Worm (Caenorhabditis elegans) whole organism, L4 larva: Measurements from ENCODE around the gene C29E4.9.

Experiments
- T26A8.4 ChIP-seq: fragments of 200-800 bp; sonication (Bioruptor generic); IDR thresholded peaks from 2 replicates; pipeline ENCODE4 v1.3.6; 2022; ENCODE audit warnings: missing genetic modification characterization, missing compliant biosample characterization
- Y105C5A.15 ChIP-seq: fragments of 200-800 bp; sonication (Bioruptor generic); IDR thresholded peaks from 2 replicates; pipeline ENCODE4 v1.3.6; 2022; ENCODE audit warnings: missing genetic modification characterization, missing compliant biosample characterization
- Y5F2A.4 ChIP-seq: fragments of 200-800 bp; sonication (Bioruptor generic); optimal IDR thresholded peaks from 2 replicates; lab custom pipeline; 2018; ENCODE audit warnings: mild to moderate bottlenecking, missing genetic modification characterization, missing compliant biosample characterization
- ctbp-1 ChIP-seq: fragments of 200-800 bp; sonication (Bioruptor generic); IDR thresholded peaks from 2 replicates; pipeline ENCODE4 v1.3.6; 2022; ENCODE audit warnings: missing genetic modification reagents, missing genetic modification characterization, missing compliant biosample characterization
- daf-16 ChIP-seq, 3 experiments: sonication (generic microtip); optimal IDR thresholded peaks; 2 replicates each; lab custom pipeline; 2016 to 2017; ENCODE audit warnings: missing genetic modification characterization in 3 of 3, missing genetic modification reagents in 3 of 3, mild to moderate bottlenecking in 2 of 3, missing compliant biosample characterization in 2 of 3, missing biosample characterization in 1 of 3, moderate library complexity in 1 of 3
- daf-8 ChIP-seq: fragments of 200-800 bp; sonication (Bioruptor generic); IDR thresholded peaks from 2 replicates; pipeline ENCODE4 v1.3.6; 2022; ENCODE audit warnings: missing genetic modification characterization, missing compliant biosample characterization
- egl-27 ChIP-seq: sonication (generic microtip); optimal IDR thresholded peaks from 3 replicates; lab custom pipeline; 2017; ENCODE audit warnings: missing biosample characterization, missing genetic modification reagents, missing genetic modification characterization
- fkh-10 ChIP-seq: fragments of 150-350 bp; optimal IDR thresholded peaks from 2 replicates; lab custom pipeline; 2014; ENCODE audit warnings: missing biosample characterization, missing genetic modification reagents, missing genetic modification characterization
- gei-8 ChIP-seq: fragments of 200-800 bp; sonication (Bioruptor generic); optimal IDR thresholded peaks from 2 replicates; lab custom pipeline; 2018; ENCODE audit warnings: mild to moderate bottlenecking, missing genetic modification characterization, missing compliant biosample characterization
- hif-1 ChIP-seq, 2 experiments: sonication (generic microtip); optimal IDR thresholded peaks; 2 replicates each; lab custom pipeline; 2016 to 2017; ENCODE audit warnings: missing compliant biosample characterization in 2 of 2, missing genetic modification characterization in 2 of 2, missing genetic modification reagents in 2 of 2, missing genotype in 2 of 2, mild to moderate bottlenecking in 1 of 2
- lir-3 ChIP-seq: sonication (generic microtip); optimal IDR thresholded peaks from 2 replicates; lab custom pipeline; 2016; ENCODE audit warnings: mild to moderate bottlenecking, missing genetic modification characterization, missing compliant biosample characterization
- nhr-11 ChIP-seq: fragments of 150-350 bp; optimal IDR thresholded peaks from 2 replicates; lab custom pipeline; 2014; ENCODE audit warnings: missing biosample characterization, missing genetic modification characterization
- nhr-111 ChIP-seq: fragments of 200-800 bp; sonication (Bioruptor generic); optimal IDR thresholded peaks from 2 replicates; lab custom pipeline; 2018; ENCODE audit warnings: mild to moderate bottlenecking, missing genetic modification characterization, missing compliant biosample characterization
- nhr-25 ChIP-seq: sonication (generic microtip); optimal IDR thresholded peaks from 2 replicates; lab custom pipeline; 2017; ENCODE audit warnings: missing genetic modification characterization, mild to moderate bottlenecking, missing compliant biosample characterization, antibody characterized with exemption, moderate library complexity, borderline replicate concordance; ENCODE audit not compliant: insufficient read depth
- snpc-1.2 ChIP-seq: fragments of 200-800 bp; sonication (Bioruptor generic); IDR thresholded peaks from 2 replicates; pipeline ENCODE4 v1.3.6; 2022; ENCODE audit warnings: missing genetic modification reagents, missing genetic modification characterization, missing compliant biosample characterization
- spr-3 ChIP-seq: fragments of 200-800 bp; sonication (Bioruptor generic); optimal IDR thresholded peaks from 2 replicates; lab custom pipeline; 2018; ENCODE audit warnings: mild to moderate bottlenecking, missing genetic modification characterization, missing compliant biosample characterization
- tag-97 ChIP-seq: fragments of 200-800 bp; sonication (Bioruptor generic); IDR thresholded peaks from 2 replicates; pipeline ENCODE4 v1.3.6; 2022; ENCODE audit warnings: missing genetic modification characterization, missing compliant biosample characterization
- unc-130 ChIP-seq: sonication (generic microtip); optimal IDR thresholded peaks from 2 replicates; lab custom pipeline; 2016; ENCODE audit warnings: missing genetic modification reagents, missing genetic modification characterization, missing compliant biosample characterization
- zfp-2 ChIP-seq: sonication (generic microtip); optimal IDR thresholded peaks from 2 replicates; lab custom pipeline; 2016; ENCODE audit warnings: mild to moderate bottlenecking, missing genetic modification characterization, missing compliant biosample characterization
- ztf-7 ChIP-seq: fragments of 150-350 bp; optimal IDR thresholded peaks from 2 replicates; lab custom pipeline; 2014; ENCODE audit warnings: missing biosample characterization, missing genetic modification characterization

The C29E4.9 gene

DNA sequence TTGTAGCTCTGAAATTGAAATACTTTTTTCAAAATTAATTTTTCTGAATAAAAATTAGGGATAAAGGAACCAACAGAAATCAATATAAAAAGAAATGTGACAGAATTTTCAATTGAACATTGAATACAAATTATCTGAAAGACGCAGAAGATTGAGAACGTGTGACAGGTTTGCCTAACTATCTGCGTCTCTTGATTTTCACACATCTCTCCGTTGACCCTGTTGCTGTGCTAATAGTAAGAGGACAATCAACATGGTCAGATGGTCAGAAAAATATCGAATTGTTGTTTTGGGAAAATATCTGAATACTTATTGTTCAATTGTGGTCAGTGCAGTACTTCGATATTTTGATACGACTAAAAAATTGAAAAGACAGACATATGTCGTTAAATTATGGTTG, 45.2 kb downstream of the C29E4.9 start, which contains the start of gene ZK688.7 (continued):
- TF ChIP-seq Y5F2A.4 (GFP tag; lab: Kevin White, UChicago) (no peak), spr-3 (GFP tag; lab: Kevin White, UChicago) (no peak)

ce11 chrIII:7909263-7909662, 47.6 kb downstream of the C29E4.9 start, which contains the start of gene ZK688.1:
ZK688.1 (plus strand) TSS chrIII:7909563.
- TF ChIP-seq T26A8.4 (GFP tag; lab: Robert Waterston, UW) = no peak
- no peak for TF ChIP-seq ctbp-1 (GFP tag; lab: Robert Waterston, UW)
- TF ChIP-seq gei-8 = no peak
- no peak for TF ChIP-seq nhr-111
- TF ChIP-seq nhr-25 (tag; lab: Kevin White, UChicago) = no peak
- no peak for TF ChIP-seq Y105C5A.15 (GFP tag; lab: Robert Waterston, UW)
- TF ChIP-seq daf-16 (GFP tag; optimal IDR thresholded peaks at IDR 0.05; lab: Kevin White, UChicago) = no peak
- TF ChIP-seq daf-16 (tag; optimal IDR thresholded peaks at IDR 0.05; lab: Kevin White, UChicago) = no peak
- TF ChIP-seq egl-27 (tag; lab: Kevin White, UChicago) = no peak
- no peak for TF ChIP-seq daf-8 (GFP tag; lab: Robert Waterston, UW)
- TF ChIP-seq unc-130 (GFP tag; lab: Kevin White, UChicago) = no peak
- TF ChIP-seq nhr-11 = no peak
- TF ChIP-seq fkh-10 = no peak
- TF ChIP-seq ztf-7 (tag; lab: Kevin White, UChicago) = no peak

DNA sequence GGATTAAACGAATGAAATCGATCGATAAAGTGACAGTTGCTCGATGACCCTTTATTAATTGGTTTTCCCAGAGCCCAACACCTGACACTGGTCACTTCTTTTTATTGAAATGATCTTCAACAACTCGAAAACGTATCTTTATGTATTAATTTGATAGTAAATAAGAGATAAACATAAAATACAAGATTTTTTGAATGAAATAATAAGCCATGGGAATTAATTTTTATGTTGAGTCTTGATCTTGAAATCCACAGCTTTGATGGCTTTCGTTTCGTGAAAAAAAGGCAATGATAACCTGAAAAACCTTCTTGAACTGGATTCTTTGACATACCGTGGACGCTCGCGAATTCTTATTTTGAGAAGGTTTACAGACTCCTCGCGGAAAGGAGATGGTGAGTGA, 49.4 kb downstream of the C29E4.9 start, which contains the start of gene pcp-5:
TSS of gene pcp-5 (minus strand) at position 101 of the 400 bp plus-strand sequence.
- TF ChIP-seq T26A8.4 (GFP tag; lab: Robert Waterston, UW) (no peak), snpc-1.2 (GFP tag; lab: Robert Waterston, UW) (no peak), lir-3 (no peak), daf-16 (GFP tag; optimal IDR thresholded peaks at IDR 0.05; lab: Kevin White, UChicago) (peak in 1 of 2 experiments; percentile 19), daf-16 (tag; optimal IDR thresholded peaks at IDR 0.05; lab: Kevin White, UChicago) (no peak), hif-1 (tag; optimal IDR thresholded peaks at IDR 0.05; lab: Kevin White, UChicago) (no peak), tag-97 (GFP tag; lab: Robert Waterston, UW) (no peak), zfp-2 (tag; lab: Kevin White, UChicago) (no peak)
